Worm (Caenorhabditis elegans) whole organism, early embryonic: Measurements from ENCODE around the gene Y38E10A.9.

Experiments used
- B0310.2 ChIP-seq: sonication (generic microtip); optimal IDR thresholded peaks from 2 replicates; lab custom pipeline; 2016; ENCODE audit warnings: mild to moderate bottlenecking, missing genetic modification characterization, missing compliant biosample characterization
- F13C5.2 ChIP-seq: sonication (generic microtip); optimal IDR thresholded peaks from 2 replicates; lab custom pipeline; 2017; ENCODE audit warnings: mild to moderate bottlenecking, missing genetic modification characterization, inconsistent platforms, missing compliant biosample characterization
- aly-1 ChIP-seq: sonication (generic microtip); optimal IDR thresholded peaks from 2 replicates; lab custom pipeline; 2016; ENCODE audit warnings: missing genetic modification characterization, missing compliant biosample characterization
- ama-1 ChIP-seq: fragments of 150-350 bp; optimal IDR thresholded peaks from 2 replicates; lab custom pipeline; 2014
- ceh-13 ChIP-seq: fragments of 200-800 bp; sonication (Bioruptor generic); optimal IDR thresholded peaks from 2 replicates; lab custom pipeline; 2018; ENCODE audit warnings: mild to moderate bottlenecking, missing genetic modification characterization, missing compliant biosample characterization
- ceh-36 ChIP-seq: sonication (generic microtip); optimal IDR thresholded peaks from 2 replicates; lab custom pipeline; 2016; ENCODE audit warnings: missing genetic modification characterization, inconsistent platforms, missing compliant biosample characterization
- ets-7 ChIP-seq: sonication (generic microtip); optimal IDR thresholded peaks from 2 replicates; lab custom pipeline; 2016; ENCODE audit warnings: missing genotype, missing genetic modification characterization, missing compliant biosample characterization
- flt-1 ChIP-seq: fragments of 200-800 bp; sonication (Bioruptor generic); IDR thresholded peaks from 2 replicates; pipeline ENCODE4 v1.3.6; 2022; ENCODE audit warnings: missing genetic modification characterization, missing compliant biosample characterization
- hmbx-1 ChIP-seq: sonication (generic microtip); optimal IDR thresholded peaks from 2 replicates; lab custom pipeline; 2016; ENCODE audit warnings: mild to moderate bottlenecking, missing genetic modification characterization, missing compliant biosample characterization
- hmg-4 ChIP-seq: fragments of 200-800 bp; sonication (Bioruptor generic); optimal IDR thresholded peaks from 2 replicates; lab custom pipeline; 2018; ENCODE audit warnings: mild to moderate bottlenecking, missing genetic modification characterization, missing compliant biosample characterization
- hnd-1 ChIP-seq: sonication (generic microtip); optimal IDR thresholded peaks from 2 replicates; lab custom pipeline; 2016; ENCODE audit warnings: missing genetic modification characterization, missing compliant biosample characterization
- pes-1 ChIP-seq: fragments of 200-800 bp; sonication (Bioruptor generic); IDR thresholded peaks from 2 replicates; pipeline ENCODE4 v1.3.6; 2022; ENCODE audit warnings: missing genetic modification reagents, missing genetic modification characterization, missing compliant biosample characterization
- scrt-1 ChIP-seq: fragments of 200-800 bp; sonication (Bioruptor generic); IDR thresholded peaks from 2 replicates; pipeline ENCODE4 v1.3.6; 2022; ENCODE audit warnings: missing genetic modification characterization, missing compliant biosample characterization
- sea-1 ChIP-seq: fragments of 200-800 bp; sonication (Bioruptor generic); conservative IDR thresholded peaks from 2 replicates; pipeline ENCODE4 v1.3.6; 2022; ENCODE audit warnings: missing genetic modification characterization, missing compliant biosample characterization
- tbx-11 ChIP-seq: fragments of 200-800 bp; sonication (Bioruptor generic); IDR thresholded peaks from 2 replicates; pipeline ENCODE4 v1.3.6; 2022; ENCODE audit warnings: missing genetic modification characterization, missing compliant biosample characterization
- tbx-37 ChIP-seq: fragments of 200-800 bp; sonication (Bioruptor generic); conservative IDR thresholded peaks from 2 replicates; pipeline ENCODE4 v1.3.6; 2022; ENCODE audit warnings: missing genetic modification reagents, missing genetic modification characterization, missing compliant biosample characterization
- tra-4 ChIP-seq: sonication (generic microtip); optimal IDR thresholded peaks from 2 replicates; lab custom pipeline; 2017; ENCODE audit warnings: missing genetic modification characterization, missing compliant biosample characterization

Y38E10A.9 gene

DNA sequence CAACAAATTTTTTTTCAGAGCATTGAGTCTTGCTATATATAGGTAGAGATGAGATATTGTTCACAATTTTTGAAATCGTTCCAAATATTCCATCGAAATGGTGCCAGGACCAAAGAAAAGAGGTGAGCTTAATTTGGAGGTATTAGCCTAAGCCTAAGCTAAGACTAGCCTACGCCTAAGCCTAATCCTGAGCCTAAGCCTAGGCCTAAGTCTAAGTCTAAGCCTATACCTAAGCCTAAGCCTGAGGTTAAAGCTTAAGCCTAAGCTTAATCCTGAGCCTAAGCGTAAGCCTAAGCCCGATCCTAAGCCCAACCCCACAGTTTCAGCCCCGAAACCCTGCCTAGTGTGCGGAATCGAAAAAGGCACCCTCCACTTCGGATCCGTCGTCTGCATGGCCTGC is 27.8 kb downstream of the Y38E10A.9 start, which contains the start of gene nhr-234:
Gene nhr-234, plus strand, starts transcription at position 77 of the 400 bp plus-strand sequence.
- TF ChIP-seq hmbx-1 (tag; lab: Kevin White, UChicago) (no peak), scrt-1 (GFP tag; lab: Robert Waterston, UW) (no peak), ama-1 (lab: Kevin White, UChicago) (no peak), hnd-1 (tag; lab: Kevin White, UChicago) (no peak), flt-1 (GFP tag; lab: Robert Waterston, UW) (no peak), ceh-36 (tag; lab: Kevin White, UChicago) (peak; percentile 82)

DNA sequence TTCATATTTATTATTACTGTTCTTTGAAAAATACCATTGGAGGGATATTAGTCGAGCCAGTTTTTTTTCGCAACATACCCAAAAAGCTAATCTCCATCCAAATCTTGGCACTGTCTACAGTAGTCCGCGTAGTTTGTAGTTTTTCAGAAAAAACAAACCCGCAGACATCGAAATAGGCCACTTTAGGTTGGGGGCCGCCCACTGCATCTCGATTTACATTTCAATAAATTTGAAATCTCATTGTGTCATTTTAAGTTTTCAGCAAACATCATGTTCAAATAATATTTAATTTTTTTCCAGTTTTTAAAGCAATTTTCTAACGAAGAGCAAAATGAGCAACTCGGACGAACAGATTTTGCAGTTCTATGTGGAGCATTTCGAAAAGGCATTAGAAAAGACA is 31.6 kb downstream of the Y38E10A.9 start, which contains the start of gene nhr-235:
Gene nhr-235, plus strand, starts transcription at position 301 of the 400 bp plus-strand sequence.
- no peak for TF ChIP-seq ceh-36 (tag; lab: Kevin White, UChicago)
- TF ChIP-seq hmbx-1 (tag; lab: Kevin White, UChicago) = no peak
- no peak for TF ChIP-seq B0310.2 (tag; lab: Kevin White, UChicago)
- TF ChIP-seq tra-4 (tag; lab: Kevin White, UChicago) = no peak
- TF ChIP-seq hnd-1 (tag; lab: Kevin White, UChicago) = no peak
- no peak for TF ChIP-seq hmg-4
- no peak for TF ChIP-seq F13C5.2 (tag; lab: Kevin White, UChicago)
- no peak for TF ChIP-seq tbx-37 (GFP tag; lab: Robert Waterston, UW)
- no peak for TF ChIP-seq pes-1 (GFP tag; lab: Robert Waterston, UW)
- TF ChIP-seq ama-1 (lab: Kevin White, UChicago) = no peak

DNA sequence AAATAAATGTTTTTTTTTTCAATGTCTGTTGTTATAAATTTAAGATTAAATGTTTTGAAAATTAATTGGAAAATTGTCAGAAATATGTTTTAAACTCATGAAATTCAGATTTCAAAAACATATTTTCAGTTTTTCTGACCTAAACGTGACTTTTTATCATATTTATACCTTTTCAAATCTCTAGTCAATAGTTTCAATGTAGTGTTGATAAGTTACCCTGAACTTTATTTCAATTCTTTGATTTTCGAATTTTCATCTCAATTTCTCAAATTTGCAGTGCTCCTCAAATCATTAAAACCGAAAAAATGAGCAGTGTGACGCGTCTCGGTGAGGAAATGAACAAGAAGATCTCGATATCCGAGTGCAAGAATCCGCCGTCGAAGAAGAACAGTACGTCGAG is 45.7 kb downstream of the Y38E10A.9 start, which contains the start of gene rgs-4:
Gene rgs-4, plus strand, starts transcription at position 301 of the 400 bp plus-strand sequence.
- TF ChIP-seq hmg-4 = no peak
- no peak for TF ChIP-seq ets-7 (tag; lab: Kevin White, UChicago)
- no peak for TF ChIP-seq pes-1 (GFP tag; lab: Robert Waterston, UW)
- TF ChIP-seq hnd-1 (tag; lab: Kevin White, UChicago) = no peak
- no peak for TF ChIP-seq sea-1
- TF ChIP-seq tra-4 (tag; lab: Kevin White, UChicago) = no peak
- TF ChIP-seq F13C5.2 (tag; lab: Kevin White, UChicago) = no peak
- TF ChIP-seq flt-1 (GFP tag; lab: Robert Waterston, UW) = no peak
- no peak for TF ChIP-seq B0310.2 (tag; lab: Kevin White, UChicago)
- TF ChIP-seq aly-1 (tag; lab: Kevin White, UChicago) = no peak
- TF ChIP-seq tbx-37 (GFP tag; lab: Robert Waterston, UW) = no peak
- TF ChIP-seq ceh-36 (tag; lab: Kevin White, UChicago) = no peak
- TF ChIP-seq scrt-1 (GFP tag; lab: Robert Waterston, UW) = no peak
- TF ChIP-seq hmbx-1 (tag; lab: Kevin White, UChicago) = no peak
- TF ChIP-seq tbx-11 (GFP tag; lab: Robert Waterston, UW) = no peak
- TF ChIP-seq ama-1 (lab: Kevin White, UChicago) = no peak
- no peak for TF ChIP-seq ceh-13 (GFP tag; lab: Kevin White, UChicago)

DNA sequence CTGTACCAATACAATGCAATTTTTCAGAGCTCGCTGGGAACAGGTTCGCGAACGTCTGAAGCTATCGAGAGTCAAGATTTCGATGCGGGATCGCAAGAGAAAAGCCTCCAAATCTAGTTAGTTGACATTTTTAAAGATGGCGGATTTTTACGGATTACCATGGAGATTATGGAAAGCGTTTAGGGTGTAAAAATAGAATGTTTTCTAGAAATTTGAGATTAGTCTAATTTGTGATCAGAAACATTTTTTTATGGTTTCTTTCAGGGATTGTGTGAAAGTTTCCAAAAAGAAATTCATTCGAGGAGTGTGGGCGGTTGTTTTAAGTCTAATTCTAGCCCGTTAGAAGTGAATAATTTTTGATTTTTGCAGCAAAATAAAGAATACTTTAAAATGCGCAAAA is 47.1 kb downstream of the Y38E10A.9 start:
- TF ChIP-seq ceh-13 (GFP tag; lab: Kevin White, UChicago) = no peak
- TF ChIP-seq scrt-1 (GFP tag; lab: Robert Waterston, UW) = no peak
- no peak for TF ChIP-seq aly-1 (tag; lab: Kevin White, UChicago)
- TF ChIP-seq ets-7 (tag; lab: Kevin White, UChicago) = no peak
- no peak for TF ChIP-seq flt-1 (GFP tag; lab: Robert Waterston, UW)

DNA sequence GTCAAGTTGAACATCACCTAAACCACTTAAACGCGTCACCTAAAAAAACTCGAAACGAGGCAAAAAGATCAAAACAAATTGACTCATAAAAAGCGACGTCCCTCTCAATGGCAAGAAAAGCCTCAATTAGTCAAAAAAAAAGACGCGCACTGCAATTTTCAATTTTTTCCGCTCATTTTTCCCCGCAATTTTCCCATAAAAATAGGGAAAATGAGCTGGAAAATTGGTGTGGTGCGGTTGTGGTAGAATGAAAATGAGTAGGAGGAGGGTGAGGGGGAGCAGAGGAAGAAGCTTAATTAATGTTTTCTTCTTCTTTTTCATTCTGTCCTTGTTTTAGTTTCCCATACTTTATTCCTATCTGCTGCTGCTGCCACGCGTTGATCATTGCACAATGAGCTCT is 48.9 kb downstream of the Y38E10A.9 start:
- TF ChIP-seq tra-4 (tag; lab: Kevin White, UChicago) = no peak
- TF ChIP-seq sea-1 = no peak
- no peak for TF ChIP-seq hmbx-1 (tag; lab: Kevin White, UChicago)
- no peak for TF ChIP-seq tbx-37 (GFP tag; lab: Robert Waterston, UW)
- no peak for TF ChIP-seq ceh-13 (GFP tag; lab: Kevin White, UChicago)
- TF ChIP-seq hmg-4 = no peak
- TF ChIP-seq tbx-11 (GFP tag; lab: Robert Waterston, UW) = no peak
- TF ChIP-seq ama-1 (lab: Kevin White, UChicago) = no peak

DNA sequence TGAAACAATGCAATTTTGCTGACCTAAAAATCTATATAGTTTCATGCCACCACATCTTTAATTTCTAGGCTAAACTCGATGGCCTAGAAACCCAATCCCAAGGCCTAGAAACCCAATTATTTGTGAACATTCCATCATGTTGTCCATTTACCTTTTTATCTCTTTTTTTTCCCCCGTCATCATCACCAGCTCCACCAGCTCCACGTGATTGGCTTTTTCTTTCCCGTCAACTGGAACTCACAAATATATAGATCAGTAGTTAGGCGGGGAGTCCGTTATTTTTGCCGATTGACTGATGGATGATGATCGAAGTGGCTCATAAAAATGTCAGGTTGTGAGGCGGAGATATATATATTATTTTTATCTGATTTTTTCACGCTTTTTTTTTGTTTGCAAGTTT is 49.7 kb downstream of the Y38E10A.9 start:
- TF ChIP-seq ceh-36 (tag; lab: Kevin White, UChicago) (no peak), B0310.2 (tag; lab: Kevin White, UChicago) (no peak), sea-1 (no peak), hmbx-1 (tag; lab: Kevin White, UChicago) (no peak)
